Worm (Caenorhabditis elegans): ENCODE data around the gene F10E9.12.

F10E9.12 gene

ce11 chrIII:8363253-8364061 lies 39.1 kb downstream of the F10E9.12 start, which contains the start of gene R05D3.3:
Gene R05D3.3, plus strand, starts transcription at chrIII:8364011.
- no peak for TF ChIP-seq nhr-11 (tag; optimal IDR thresholded peaks at IDR 0.05)
- TF ChIP-seq ceh-28 (tag; optimal IDR thresholded peaks at IDR 0.05) = no peak
- TF ChIP-seq unc-39 (tag; optimal IDR thresholded peaks at IDR 0.05) = no peak
- TF ChIP-seq fkh-10 (GFP tag; optimal IDR thresholded peaks at IDR 0.05) = no peak
- TF ChIP-seq lsy-12 (tag; optimal IDR thresholded peaks at IDR 0.05) = no peak
- no peak for TF ChIP-seq sea-2 (GFP tag; optimal IDR thresholded peaks at IDR 0.05)
- no peak for TF ChIP-seq nhr-237 (tag; optimal IDR thresholded peaks at IDR 0.05)
- no peak for TF ChIP-seq nhr-23 (tag; optimal IDR thresholded peaks at IDR 0.05)
- TF ChIP-seq egl-5 (tag; optimal IDR thresholded peaks at IDR 0.05) = no peak
- no peak for TF ChIP-seq ceh-16 (tag; optimal IDR thresholded peaks at IDR 0.05)
- TF ChIP-seq ceh-9 (tag; optimal IDR thresholded peaks at IDR 0.05) = no peak
- TF ChIP-seq ceh-82 (tag; optimal IDR thresholded peaks at IDR 0.05) = no peak
- no peak for TF ChIP-seq nhr-76 (tag; optimal IDR thresholded peaks at IDR 0.05)
- no peak for TF ChIP-seq fkh-2 (tag; optimal IDR thresholded peaks at IDR 0.05)
- TF ChIP-seq snpc-4 (tag; optimal IDR thresholded peaks at IDR 0.05) = no peak
- TF ChIP-seq ztf-11 (tag; optimal IDR thresholded peaks at IDR 0.05) = no peak
- no peak for TF ChIP-seq hmg-11 (tag; optimal IDR thresholded peaks at IDR 0.05)
- no peak for TF ChIP-seq nhr-12 (tag; optimal IDR thresholded peaks at IDR 0.05)

DNA sequence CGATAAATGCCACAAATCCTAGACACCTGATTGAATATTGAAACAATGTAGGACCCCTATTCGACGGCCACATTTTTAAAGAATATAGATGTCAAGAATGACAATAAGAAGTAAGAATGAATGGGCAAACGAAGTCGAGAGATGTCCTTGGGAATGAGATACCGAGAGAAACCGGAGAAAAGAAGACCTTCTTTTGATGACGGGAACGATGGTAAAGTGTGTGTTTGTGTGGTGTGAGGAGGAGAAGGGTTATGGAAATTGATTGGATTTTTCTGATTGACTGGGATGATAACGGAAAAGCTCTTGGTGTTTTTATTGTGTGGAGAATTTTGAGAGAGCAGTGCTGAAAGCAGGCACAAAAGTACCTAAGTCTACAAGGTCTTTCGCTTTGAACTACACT lies 44.3 kb downstream of the F10E9.12 start, which contains the start of gene R05D3.9:
R05D3.9 (minus strand) TSS at position 101 of the 400 bp plus-strand sequence.
- TF ChIP-seq nhr-25 (tag; optimal IDR thresholded peaks at IDR 0.05) = peak; percentile 15
- TF ChIP-seq aly-2 (tag; optimal IDR thresholded peaks at IDR 0.05) = no peak

DNA sequence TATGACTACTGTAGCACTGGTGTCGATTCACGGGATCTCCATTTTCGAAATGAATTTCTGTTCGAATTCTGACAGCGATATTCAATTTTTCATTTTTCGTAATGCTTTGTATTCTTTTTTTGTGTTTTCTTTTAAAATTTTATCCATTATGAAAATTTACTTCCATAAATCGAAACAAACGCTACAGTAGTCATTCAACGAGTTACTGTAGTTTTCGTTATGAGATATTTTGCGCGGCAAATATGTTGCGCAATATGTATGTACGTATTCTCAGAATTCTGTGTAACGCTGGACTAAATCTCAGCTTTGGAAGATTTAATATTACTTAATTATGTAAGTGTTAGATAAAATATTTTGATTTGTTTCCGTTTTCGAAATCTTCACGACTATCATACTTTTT lies 44.8 kb downstream of the F10E9.12 start:
- TF ChIP-seq nfya-1 (tag; optimal IDR thresholded peaks at IDR 0.05; ENCODE audit: insufficient read depth) = no peak

- TF ChIP-seq lin-15B (tag; optimal IDR thresholded peaks at IDR 0.05) (no peak), nhr-67 (tag; optimal IDR thresholded peaks at IDR 0.05) (no peak), nhr-28 (tag; optimal IDR thresholded peaks at IDR 0.05) (no peak), nhr-12 (tag; optimal IDR thresholded peaks at IDR 0.05) (no peak), hmg-11 (tag; optimal IDR thresholded peaks at IDR 0.05) (no peak), elt-1 (tag; optimal IDR thresholded peaks at IDR 0.05) (no peak), ceh-28 (tag; optimal IDR thresholded peaks at IDR 0.05) (no peak), nhr-23 (tag; optimal IDR thresholded peaks at IDR 0.05) (no peak)
Measured at ce11 chrIII:8370188-8370587, 45.8 kb downstream of the F10E9.12 start.

DNA sequence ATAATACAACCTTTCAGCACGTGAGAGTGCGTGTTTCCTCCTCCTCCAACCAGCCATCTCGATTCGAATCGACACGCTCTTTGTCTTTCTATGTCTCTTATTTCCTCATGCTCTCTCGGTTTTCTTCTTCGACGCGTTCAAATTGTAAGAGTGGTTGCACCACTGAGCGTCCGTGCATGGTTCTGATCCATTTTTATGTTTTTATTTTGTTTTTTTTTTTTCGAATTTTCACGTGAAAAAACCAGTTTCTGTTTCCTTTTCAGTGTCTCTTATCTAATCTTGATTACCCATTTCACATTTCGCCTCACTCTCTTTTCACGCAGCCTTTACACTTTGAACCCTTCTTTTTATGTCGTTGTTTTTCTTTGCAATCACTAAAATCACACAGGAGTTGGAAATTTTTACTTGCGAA lies 46.5 kb downstream of the F10E9.12 start:
- no peak for TF ChIP-seq nhr-12 (tag; optimal IDR thresholded peaks at IDR 0.05)
- no peak for TF ChIP-seq ceh-9 (tag; optimal IDR thresholded peaks at IDR 0.05)
- TF ChIP-seq ceh-16 (tag; optimal IDR thresholded peaks at IDR 0.05) = no peak
- no peak for TF ChIP-seq ceh-82 (tag; optimal IDR thresholded peaks at IDR 0.05)
- no peak for TF ChIP-seq nhr-67 (tag; optimal IDR thresholded peaks at IDR 0.05)
- TF ChIP-seq lsy-12 (tag; optimal IDR thresholded peaks at IDR 0.05) = no peak
- TF ChIP-seq ceh-28 (tag; optimal IDR thresholded peaks at IDR 0.05) = no peak
- no peak for TF ChIP-seq sea-2 (GFP tag; optimal IDR thresholded peaks at IDR 0.05)
- no peak for TF ChIP-seq ZK546.5 (tag; optimal IDR thresholded peaks at IDR 0.05)
- peak; percentile 17 for TF ChIP-seq hmg-11 (tag; optimal IDR thresholded peaks at IDR 0.05)
- TF ChIP-seq lin-15B (tag; optimal IDR thresholded peaks at IDR 0.05) = no peak
- TF ChIP-seq mml-1 (tag; optimal IDR thresholded peaks at IDR 0.05) = no peak
- no peak for TF ChIP-seq ama-1 (optimal IDR thresholded peaks at IDR 0.05)
- TF ChIP-seq unc-39 (tag; optimal IDR thresholded peaks at IDR 0.05) = no peak
- no peak for TF ChIP-seq nhr-11 (tag; optimal IDR thresholded peaks at IDR 0.05)
- no peak for TF ChIP-seq nhr-76 (tag; optimal IDR thresholded peaks at IDR 0.05)
- TF ChIP-seq eor-1 (tag; optimal IDR thresholded peaks at IDR 0.05) = no peak
- no peak for TF ChIP-seq nhr-77 (tag; optimal IDR thresholded peaks at IDR 0.05)
- peak; percentile 2 for TF ChIP-seq pha-4 (tag; optimal IDR thresholded peaks at IDR 0.05)
- TF ChIP-seq jun-1 (tag; optimal IDR thresholded peaks at IDR 0.05) = peak; percentile 6
- peak; percentile 59 for TF ChIP-seq egl-5 (tag; optimal IDR thresholded peaks at IDR 0.05)
- no peak for TF ChIP-seq zag-1 (tag; optimal IDR thresholded peaks at IDR 0.05)
- no peak for TF ChIP-seq elt-3 (tag; optimal IDR thresholded peaks at IDR 0.05)
- TF ChIP-seq fos-1 (tag; optimal IDR thresholded peaks at IDR 0.05) = no peak
- peak; percentile 85 for TF ChIP-seq elt-2 (tag; optimal IDR thresholded peaks at IDR 0.05)
- TF ChIP-seq ztf-11 (tag; optimal IDR thresholded peaks at IDR 0.05) = no peak
- peak; percentile 55 for TF ChIP-seq mdl-1 (tag; optimal IDR thresholded peaks at IDR 0.05)
- no peak for TF ChIP-seq unc-62 (GFP tag; optimal IDR thresholded peaks at IDR 0.05)
- peak; percentile 19 for TF ChIP-seq snpc-4 (tag; optimal IDR thresholded peaks at IDR 0.05)
- TF ChIP-seq nhr-23 (tag; optimal IDR thresholded peaks at IDR 0.05) = no peak
- no peak for TF ChIP-seq fkh-2 (tag; optimal IDR thresholded peaks at IDR 0.05)
- TF ChIP-seq daf-12 (tag; optimal IDR thresholded peaks at IDR 0.05) = no peak
- TF ChIP-seq nhr-25 (tag; optimal IDR thresholded peaks at IDR 0.05) = no peak
- no peak for TF ChIP-seq fkh-10 (GFP tag; optimal IDR thresholded peaks at IDR 0.05)
- no peak for TF ChIP-seq ztf-4 (tag; optimal IDR thresholded peaks at IDR 0.05)
- peak; percentile 14 for TF ChIP-seq pqm-1 (tag; optimal IDR thresholded peaks at IDR 0.05)
- TF ChIP-seq elt-1 (tag; optimal IDR thresholded peaks at IDR 0.05) = peak; percentile 70
